Fruit fly (Drosophila melanogaster): ENCODE data around the gene CG17572.

Gene CG17572

DNA sequence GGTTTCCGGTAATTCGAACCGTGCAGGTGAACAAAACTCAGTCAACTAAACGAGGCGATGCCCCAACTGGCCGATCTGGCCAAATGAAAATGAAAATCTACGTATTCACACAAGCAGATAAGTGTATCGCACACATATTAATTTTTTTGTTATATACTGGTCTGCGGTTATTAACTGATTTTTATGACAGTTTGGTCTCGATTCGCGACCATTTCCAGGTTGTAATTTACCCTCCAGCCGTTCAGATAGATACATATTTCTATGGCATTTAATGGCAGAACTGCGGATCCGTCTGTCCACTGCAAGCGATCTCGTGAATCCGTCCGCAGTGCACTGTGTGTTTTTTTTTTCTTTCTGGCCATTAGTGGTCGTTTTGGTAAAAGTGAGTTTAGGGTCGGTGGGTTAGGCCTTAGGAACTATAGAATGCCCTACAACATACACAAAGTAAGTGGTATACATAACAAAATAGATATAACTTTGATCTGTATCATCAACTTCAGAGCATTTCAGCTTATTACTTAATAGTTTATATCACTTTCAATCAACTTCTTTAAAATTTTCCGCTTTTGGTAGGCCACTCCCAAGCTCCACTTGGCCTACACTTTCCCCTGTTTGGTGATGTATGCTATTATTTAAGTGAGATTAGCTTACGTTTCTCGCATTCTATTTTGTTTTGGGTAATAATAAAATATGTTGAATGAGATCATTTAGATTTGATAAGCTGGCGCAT, at the start of gene CG17572:
Gene CG17572, minus strand, starts transcription at position 51 of the 730 bp plus-strand sequence.
- no peak for TF ChIP-seq CG17801 (GFP tag; optimal IDR thresholded peaks at IDR 0.05; ENCODE audit: partially characterized antibody)

DNA sequence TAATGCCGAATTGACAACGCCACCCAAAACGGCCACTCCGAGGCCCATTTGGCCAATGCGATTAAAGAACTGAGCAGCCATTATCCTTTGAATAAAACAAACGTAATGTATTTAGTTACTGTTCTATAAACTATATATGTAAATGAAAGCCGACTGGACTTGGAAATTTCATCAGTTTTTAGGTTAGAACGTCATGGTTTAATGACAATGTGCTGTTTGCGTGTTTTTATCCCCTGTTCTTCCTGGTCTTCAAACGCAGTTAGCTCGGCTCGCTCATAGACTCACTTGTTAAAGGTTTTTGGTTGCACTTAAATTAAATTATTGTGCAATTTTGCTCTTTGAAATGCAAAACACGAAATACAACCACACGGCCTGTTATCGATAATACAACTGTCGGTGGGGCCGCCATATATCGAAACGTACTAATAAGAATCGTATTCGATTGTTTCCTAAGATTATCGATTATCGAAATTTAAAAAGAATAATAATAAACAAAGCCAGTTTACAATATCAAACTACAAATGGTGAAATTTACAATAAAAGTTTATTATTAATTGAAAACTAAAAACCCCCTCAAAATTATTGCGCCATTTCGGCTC, 49.6 kb upstream of the CG17572 start, which contains the start of gene Phb1:
Gene Phb1, minus strand, starts transcription at position 398 of the 599 bp plus-strand sequence.
- no peak for TF ChIP-seq CG17801 (GFP tag; optimal IDR thresholded peaks at IDR 0.05; ENCODE audit: partially characterized antibody)

dm6 chr2L:19120984-19121383, 47.0 kb upstream of the CG17572 start:
- TF ChIP-seq CG17801 (GFP tag; optimal IDR thresholded peaks at IDR 0.05; ENCODE audit: partially characterized antibody), result no peak

DNA sequence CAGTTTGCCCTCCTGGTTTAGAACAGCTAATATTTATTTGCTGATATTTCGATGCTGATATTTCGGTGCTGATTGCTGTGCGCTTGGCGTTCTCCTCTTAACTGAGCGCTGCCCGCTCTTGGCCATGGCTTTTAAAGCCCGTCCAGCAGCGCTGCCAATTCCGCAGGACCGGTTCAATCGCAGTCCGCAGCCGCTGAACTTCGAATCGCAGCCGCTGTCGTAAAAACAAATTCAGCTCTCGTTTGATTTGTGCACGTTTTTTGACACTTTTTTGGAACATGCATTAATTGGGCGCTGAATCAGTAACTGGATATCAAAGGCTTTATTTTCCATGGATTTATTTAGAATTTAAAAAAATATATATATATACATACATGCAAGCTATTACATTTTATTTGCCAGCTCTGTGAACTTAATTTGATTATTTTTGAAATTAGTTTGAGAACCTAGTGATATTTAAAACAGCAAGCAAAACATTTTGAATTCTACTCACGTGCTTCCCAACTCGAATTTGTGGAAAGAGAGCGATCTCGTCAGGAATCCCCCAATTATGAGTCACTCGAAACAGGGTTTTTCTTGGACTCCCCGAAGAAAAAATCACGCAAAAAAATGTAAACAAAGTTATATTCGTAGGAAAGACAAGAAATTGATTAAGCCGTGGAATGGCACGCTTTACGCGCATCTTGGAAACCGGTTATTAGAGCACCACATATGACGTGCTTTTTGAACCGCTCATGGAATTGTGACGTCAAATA, 46.4 kb upstream of the CG17572 start, which contains the start of gene Ddc:
Gene Ddc, minus strand, starts transcription at position 111 of the 755 bp plus-strand sequence.
- no peak for TF ChIP-seq CG17801 (GFP tag; optimal IDR thresholded peaks at IDR 0.05; ENCODE audit: partially characterized antibody)

DNA sequence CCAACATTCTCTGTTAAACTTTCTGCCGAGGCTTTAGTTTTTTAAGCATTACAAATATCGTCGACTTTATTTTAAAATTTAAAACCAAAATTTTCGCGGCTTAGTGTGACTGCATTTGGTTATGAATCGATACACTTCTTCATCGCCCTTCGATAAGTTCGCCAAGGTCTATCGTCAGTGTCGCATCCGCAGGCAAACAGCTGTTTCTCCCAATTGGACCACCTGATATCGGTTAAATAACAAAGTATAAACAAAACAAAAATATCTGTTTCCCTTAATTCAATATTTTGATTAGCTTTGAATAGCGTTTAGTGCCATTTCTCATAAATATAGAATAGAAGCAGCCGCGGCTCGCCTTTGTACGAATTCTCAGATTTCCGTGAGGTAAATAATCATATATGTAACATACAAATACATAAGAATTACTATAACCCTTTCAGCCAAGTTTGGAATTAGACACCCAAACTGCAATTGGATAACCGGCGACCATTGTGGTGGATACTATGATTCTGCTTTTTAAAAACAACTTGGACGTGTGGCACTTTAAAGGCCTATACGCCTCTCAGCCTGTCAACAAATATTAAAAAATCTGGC, 40.3 kb upstream of the CG17572 start, which contains the start of gene CG10561:
Gene CG10561, plus strand, starts transcription at position 219 of the 594 bp plus-strand sequence.
- peak; percentile 24 for TF ChIP-seq CG17801 (GFP tag; optimal IDR thresholded peaks at IDR 0.05; ENCODE audit: partially characterized antibody)

dm6 chr2L:19112200-19112599, 38.3 kb upstream of the CG17572 start:
- no peak for TF ChIP-seq CG17801 (GFP tag; optimal IDR thresholded peaks at IDR 0.05; ENCODE audit: partially characterized antibody)

- no peak for TF ChIP-seq CG17801 (GFP tag; optimal IDR thresholded peaks at IDR 0.05; ENCODE audit: partially characterized antibody)
These were observed 37.8 kb upstream of the CG17572 start for dm6 chr2L:19111729-19112128.

dm6 chr2L:19111137-19111536, 37.2 kb upstream of the CG17572 start:
- TF ChIP-seq CG17801 (GFP tag; optimal IDR thresholded peaks at IDR 0.05; ENCODE audit: partially characterized antibody), result no peak

DNA sequence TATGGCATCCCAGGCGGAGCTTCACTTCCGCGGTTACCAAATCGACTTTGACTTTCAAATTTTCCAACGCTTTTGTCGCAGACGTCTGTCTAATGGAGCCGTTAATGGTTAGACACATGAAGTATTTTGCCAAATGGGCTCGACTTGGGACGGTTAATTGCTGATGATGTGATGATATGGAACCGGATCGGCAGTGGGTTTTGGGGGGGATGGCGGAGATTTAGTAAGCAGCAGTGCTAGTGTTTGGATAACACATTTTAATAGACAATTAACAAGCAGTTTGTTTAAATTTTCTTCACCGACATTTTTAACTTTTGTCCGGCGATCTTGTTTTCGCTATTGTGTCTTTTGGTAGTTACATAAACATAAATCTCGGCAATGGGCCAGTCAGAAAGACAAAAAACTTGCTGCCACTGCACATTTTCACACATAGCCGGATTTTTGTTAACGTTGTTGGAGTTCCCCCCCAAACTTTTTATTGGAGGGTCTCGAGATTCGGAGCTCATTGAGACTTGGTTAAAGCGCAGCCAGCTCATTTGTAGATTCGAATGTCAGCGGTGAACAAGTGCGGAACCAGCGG, 35.8 kb upstream of the CG17572 start, which contains the start of gene amd:
Gene amd, plus strand, starts transcription at position 530 of the 580 bp plus-strand sequence.
- TF ChIP-seq CG17801 (GFP tag; optimal IDR thresholded peaks at IDR 0.05; ENCODE audit: partially characterized antibody), result no peak

DNA sequence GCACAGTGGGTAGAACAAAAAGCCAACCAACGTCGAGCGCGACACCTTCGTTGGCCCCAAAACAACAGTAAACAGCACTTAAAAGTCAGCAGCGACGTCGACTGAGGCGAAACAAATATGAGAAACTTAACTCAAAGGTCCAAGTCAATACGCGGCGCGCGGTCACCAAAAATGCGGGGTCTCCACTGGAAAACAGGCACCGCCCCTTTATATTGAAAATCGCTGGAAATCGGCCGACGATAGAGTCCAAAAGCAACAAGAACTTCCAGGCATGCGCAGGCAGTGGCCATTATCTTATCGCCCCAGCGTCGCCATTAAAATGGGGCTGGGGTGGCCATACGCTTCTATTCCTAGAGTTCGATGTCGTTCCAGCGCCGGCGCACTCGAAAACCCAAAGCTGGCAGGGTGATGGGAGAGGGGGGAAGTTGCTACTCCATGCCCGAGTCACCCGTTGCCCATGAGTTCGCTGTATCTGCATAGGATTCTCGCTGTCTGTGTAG, 34.5 kb upstream of the CG17572 start, which contains the start of gene Lim3:
Gene Lim3, minus strand, starts transcription at position 51 of the 500 bp plus-strand sequence.
- no peak for TF ChIP-seq CG17801 (GFP tag; optimal IDR thresholded peaks at IDR 0.05; ENCODE audit: partially characterized antibody)

DNA sequence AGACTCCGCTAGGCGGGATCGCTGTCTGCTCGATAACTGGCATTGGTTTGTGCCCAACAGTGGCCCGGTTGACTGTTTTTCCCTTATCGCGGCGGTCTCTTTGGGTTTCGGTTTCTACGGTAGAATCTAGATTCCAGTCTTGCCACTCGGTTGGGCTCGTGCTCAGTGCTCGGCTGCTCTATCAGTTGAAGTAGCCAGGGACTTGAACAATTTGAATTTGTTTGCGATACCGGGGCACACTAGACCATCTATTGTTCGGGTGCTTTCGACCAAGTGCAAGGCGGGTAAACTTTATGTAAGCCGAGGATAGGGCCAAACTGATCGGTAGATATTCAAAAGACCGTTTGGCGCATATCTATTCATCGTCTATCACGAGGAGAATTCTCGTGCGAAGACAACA, 32.3 kb upstream of the CG17572 start:
- TF ChIP-seq CG17801 (GFP tag; optimal IDR thresholded peaks at IDR 0.05; ENCODE audit: partially characterized antibody), result no peak

DNA sequence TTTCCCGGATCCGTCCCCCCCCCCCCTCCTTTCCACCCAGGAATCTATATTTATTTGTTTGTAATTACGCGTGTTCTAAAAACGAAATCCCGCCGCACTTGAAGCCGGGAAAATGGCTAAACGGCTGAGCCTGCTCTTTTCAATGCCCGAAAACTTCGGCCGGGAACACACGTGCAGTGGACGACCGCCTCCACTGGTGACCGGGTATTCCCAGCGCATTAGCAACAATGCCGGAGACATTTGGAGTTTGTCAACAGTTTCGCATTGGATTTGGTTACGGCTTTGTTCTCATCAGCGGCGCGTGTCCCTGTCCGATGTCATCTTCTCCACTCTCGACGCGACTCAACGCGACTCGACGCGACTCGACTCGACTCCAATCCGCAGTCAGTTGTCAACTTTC, 30.4 kb upstream of the CG17572 start:
- no peak for TF ChIP-seq CG17801 (GFP tag; optimal IDR thresholded peaks at IDR 0.05; ENCODE audit: partially characterized antibody)

- TF ChIP-seq CG17801 (GFP tag; optimal IDR thresholded peaks at IDR 0.05; ENCODE audit: partially characterized antibody), result no peak
These were observed 29.4 kb upstream of the CG17572 start for dm6 chr2L:19103176-19103921.

dm6 chr2L:19101744-19102143, 27.8 kb upstream of the CG17572 start, which contains the start of the genes CG17344 and CG43731:
CG17344 (plus strand) TSS chr2L:19102044.
CG43731 (plus strand) TSS chr2L:19102044.
- TF ChIP-seq CG17801 (GFP tag; optimal IDR thresholded peaks at IDR 0.05; ENCODE audit: partially characterized antibody), result no peak
